Fruit fly (Drosophila melanogaster) whole organism, prepupa: ENCODE data around the gene put.

ENCODE experiments used
- CG10631 ChIP-seq: fragments of 200-800 bp; sonication (Bioruptor generic); optimal IDR thresholded peaks from 2 replicates; lab custom pipeline; 2016; ENCODE audit warnings: missing biosample characterization, missing genetic modification characterization
- CG10669 ChIP-seq: fragments of 200-800 bp; sonication (Bioruptor generic); optimal IDR thresholded peaks from 3 replicates; lab custom pipeline; 2018; ENCODE audit warnings: missing biosample characterization, mild to moderate bottlenecking, missing genetic modification characterization, moderate library complexity
- CG11294 ChIP-seq: fragments of 200-800 bp; sonication (Bioruptor generic); IDR thresholded peaks from 2 replicates; pipeline ENCODE4 v1.3.6; 2022; ENCODE audit warnings: missing biosample characterization, missing genetic modification characterization
- CG11762 ChIP-seq: fragments of 200-800 bp; sonication (Bioruptor generic); optimal IDR thresholded peaks from 3 replicates; lab custom pipeline; 2016; ENCODE audit warnings: missing biosample characterization, missing genetic modification characterization; ENCODE audit not compliant: insufficient read depth
- CG15336 ChIP-seq: fragments of 200-800 bp; sonication (Bioruptor generic); IDR thresholded peaks from 2 replicates; pipeline ENCODE4 v1.3.6; 2022; ENCODE audit warnings: missing biosample characterization, missing genetic modification characterization
- CG1621 ChIP-seq: fragments of 200-800 bp; sonication (Bioruptor generic); optimal IDR thresholded peaks from 3 replicates; lab custom pipeline; 2018; ENCODE audit warnings: missing biosample characterization, mild to moderate bottlenecking, missing genetic modification characterization
- CG16779 ChIP-seq: fragments of 200-800 bp; sonication (Bioruptor generic); optimal IDR thresholded peaks from 3 replicates; lab custom pipeline; 2017; ENCODE audit warnings: missing biosample characterization, mild to moderate bottlenecking, missing genetic modification characterization
- CG32006 ChIP-seq: fragments of 200-800 bp; sonication (Bioruptor generic); optimal IDR thresholded peaks from 3 replicates; lab custom pipeline; 2017; ENCODE audit warnings: missing biosample characterization, mild to moderate bottlenecking, missing genetic modification characterization
- CG34406 ChIP-seq: fragments of 200-800 bp; sonication (Bioruptor generic); optimal IDR thresholded peaks from 3 replicates; lab custom pipeline; 2016; ENCODE audit warnings: missing biosample characterization, missing genetic modification characterization
- CG3919 ChIP-seq: fragments of 200-800 bp; sonication (Bioruptor generic); optimal IDR thresholded peaks from 3 replicates; lab custom pipeline; 2016; ENCODE audit warnings: missing biosample characterization, missing genetic modification characterization
- CG4318 ChIP-seq: fragments of 200-800 bp; sonication (Bioruptor generic); optimal IDR thresholded peaks from 3 replicates; lab custom pipeline; 2017; ENCODE audit warnings: missing biosample characterization, mild to moderate bottlenecking, missing genetic modification characterization
- CG6163 ChIP-seq: fragments of 200-800 bp; sonication (Bioruptor generic); IDR thresholded peaks from 3 replicates; pipeline ENCODE4 v1.3.6; 2022; ENCODE audit warnings: missing biosample characterization, missing genetic modification characterization
- CG6276 ChIP-seq: fragments of 200-800 bp; sonication (Bioruptor generic); optimal IDR thresholded peaks from 2 replicates; lab custom pipeline; 2017; ENCODE audit warnings: missing biosample characterization, mild to moderate bottlenecking, missing genetic modification characterization
- CG6808 ChIP-seq: fragments of 200-800 bp; sonication (Bioruptor generic); optimal IDR thresholded peaks from 3 replicates; lab custom pipeline; 2017; ENCODE audit warnings: missing biosample characterization, missing genetic modification characterization, mild to moderate bottlenecking, moderate library complexity, missing genetic modification reagents
- CG8119 ChIP-seq: fragments of 200-800 bp; sonication (Bioruptor generic); IDR thresholded peaks from 3 replicates; pipeline ENCODE4 v1.3.6; 2022; ENCODE audit warnings: missing biosample characterization, missing genetic modification characterization
- CG8632 ChIP-seq: fragments of 200-800 bp; sonication (Bioruptor generic); optimal IDR thresholded peaks from 3 replicates; lab custom pipeline; 2016; ENCODE audit warnings: missing biosample characterization, missing genetic modification characterization
- CG9139 ChIP-seq: fragments of 200-800 bp; sonication (Bioruptor generic); optimal IDR thresholded peaks from 3 replicates; lab custom pipeline; 2017; ENCODE audit warnings: missing biosample characterization, mild to moderate bottlenecking, missing genetic modification characterization
- Eip75B ChIP-seq: fragments of 200-800 bp; sonication (Bioruptor generic); optimal IDR thresholded peaks from 3 replicates; lab custom pipeline; 2016; ENCODE audit warnings: missing biosample characterization, missing genetic modification characterization
- Eip78C ChIP-seq: fragments of 200-800 bp; sonication (Bioruptor generic); peaks from one replicate; lab custom pipeline; 2016; ENCODE audit warnings: missing biosample characterization, missing genetic modification characterization
- Eip93F ChIP-seq: fragments of 200-800 bp; sonication (Bioruptor generic); optimal IDR thresholded peaks from 2 replicates; lab custom pipeline; 2016; ENCODE audit warnings: missing biosample characterization, mild to moderate bottlenecking, missing genetic modification characterization
- Hr38 ChIP-seq: sonication (Bioruptor generic); optimal IDR thresholded peaks from 2 replicates; lab custom pipeline; 2016; ENCODE audit warnings: missing biosample characterization, missing genetic modification characterization
- Hr4 ChIP-seq: fragments of 200-800 bp; sonication (Bioruptor generic); optimal IDR thresholded peaks from 3 replicates; lab custom pipeline; 2016; ENCODE audit warnings: missing biosample characterization, missing genetic modification characterization
- Lpt ChIP-seq: fragments of 200-800 bp; sonication (Bioruptor generic); optimal IDR thresholded peaks from 3 replicates; lab custom pipeline; 2016; ENCODE audit warnings: missing biosample characterization, missing genetic modification characterization
- Sox14 ChIP-seq: fragments of 200-800 bp; sonication (Bioruptor generic); optimal IDR thresholded peaks from 3 replicates; lab custom pipeline; 2016; ENCODE audit warnings: missing biosample characterization, missing genetic modification characterization
- Sox15 ChIP-seq: fragments of 200-800 bp; sonication (Bioruptor generic); optimal IDR thresholded peaks from 3 replicates; lab custom pipeline; 2016; ENCODE audit warnings: missing biosample characterization, missing genetic modification characterization
- dac ChIP-seq: fragments of 200-800 bp; sonication (Bioruptor generic); optimal IDR thresholded peaks from 2 replicates; lab custom pipeline; 2017; ENCODE audit warnings: missing biosample characterization, mild to moderate bottlenecking, missing genetic modification characterization
- dsx ChIP-seq: fragments of 200-800 bp; optimal IDR thresholded peaks from 3 replicates; lab custom pipeline; 2019; ENCODE audit warnings: missing biosample characterization, mild to moderate bottlenecking, missing genetic modification characterization, moderate library complexity; ENCODE audit not compliant: poor library complexity, severe bottlenecking
- fkh ChIP-seq: fragments of 200-800 bp; sonication (Bioruptor generic); optimal IDR thresholded peaks from 3 replicates; lab custom pipeline; 2017; ENCODE audit warnings: missing biosample characterization, mild to moderate bottlenecking, missing genetic modification characterization, moderate library complexity
- lz ChIP-seq: fragments of 200-800 bp; sonication (Bioruptor generic); optimal IDR thresholded peaks from 3 replicates; lab custom pipeline; 2016; ENCODE audit warnings: missing biosample characterization, missing genetic modification characterization
- net ChIP-seq: fragments of 200-800 bp; sonication (Bioruptor generic); optimal IDR thresholded peaks from 3 replicates; lab custom pipeline; 2016; ENCODE audit warnings: missing biosample characterization, missing genetic modification characterization
- pdm3 ChIP-seq: fragments of 200-800 bp; sonication (Bioruptor generic); optimal IDR thresholded peaks from 3 replicates; lab custom pipeline; 2016; ENCODE audit warnings: missing biosample characterization, missing genetic modification characterization
- salr ChIP-seq, 2 experiments: fragments of 200-800 bp; sonication (Bioruptor generic); optimal IDR thresholded peaks; 3 replicates each; lab custom pipeline; 2016 to 2018; ENCODE audit warnings: missing biosample characterization in 2 of 2, missing genetic modification characterization in 2 of 2, mild to moderate bottlenecking in 1 of 2
- spab ChIP-seq: fragments of 200-800 bp; sonication (Bioruptor generic); optimal IDR thresholded peaks from 2 replicates; lab custom pipeline; 2017; ENCODE audit warnings: missing biosample characterization, mild to moderate bottlenecking, missing genetic modification characterization, missing genetic modification reagents
- ss ChIP-seq, 2 experiments: fragments of 200-800 bp; sonication (Bioruptor generic); optimal IDR thresholded peaks; 2 replicates in 1 of 2; 3 replicates in 1 of 2; lab custom pipeline; 2017 to 2018; ENCODE audit warnings: mild to moderate bottlenecking in 2 of 2, missing biosample characterization in 2 of 2, missing genetic modification characterization in 2 of 2, moderate library complexity in 1 of 2
- svp ChIP-seq: fragments of 200-800 bp; sonication (Bioruptor generic); peaks from one replicate; lab custom pipeline; 2016; ENCODE audit warnings: missing biosample characterization, missing genetic modification characterization
- vri ChIP-seq: fragments of 200-800 bp; sonication (Bioruptor generic); optimal IDR thresholded peaks from 3 replicates; lab custom pipeline; 2016; ENCODE audit warnings: missing biosample characterization, mild to moderate bottlenecking, missing genetic modification characterization

put gene

dm6 chr3R:14574962-14575717 is 50.4 kb downstream of the put start (continued):
- peak; percentile 17 for TF ChIP-seq CG1621 (tag; lab: Kevin White, UChicago)
- TF ChIP-seq dac (GFP tag; lab: Kevin White, UChicago), result no peak
- peak; percentile 59 for TF ChIP-seq CG8632
- TF ChIP-seq ss (GFP tag; optimal IDR thresholded peaks at IDR 0.05; lab: Kevin White, UChicago), result peak in 1 of 2 experiments; percentile 64
- TF ChIP-seq CG10631 (GFP tag; lab: Kevin White, UChicago), result peak; percentile 82
- TF ChIP-seq CG11294, result peak; percentile 40; the same call in 1 of the 2 replicates
- TF ChIP-seq vri (GFP tag; lab: Kevin White, UChicago), result peak; percentile 83
- TF ChIP-seq fkh (GFP tag; lab: Kevin White, UChicago), result peak; percentile 40
- TF ChIP-seq CG34406 (GFP tag; lab: Kevin White, UChicago), result peak; percentile 67
- peak; percentile 44 for TF ChIP-seq CG10669 (GFP tag; lab: Kevin White, UChicago)
- peak; percentile 42 for TF ChIP-seq net (GFP tag; lab: Kevin White, UChicago)
- TF ChIP-seq CG3919, result peak; percentile 65
- peak; percentile 75 for TF ChIP-seq Lpt (GFP tag; lab: Kevin White, UChicago)
- TF ChIP-seq Eip93F (GFP tag; lab: Kevin White, UChicago), result no peak
- TF ChIP-seq Sox14 (GFP tag; lab: Kevin White, UChicago), result peak; percentile 67
- TF ChIP-seq CG9139, result no peak
- peak; percentile 56 for TF ChIP-seq CG11762 (GFP tag; lab: Kevin White, UChicago)
- peak; percentile 78 for TF ChIP-seq CG32006 (GFP tag; lab: Kevin White, UChicago)
- TF ChIP-seq CG8119 (GFP tag; lab: Robert Waterston, UW), result peak; percentile 67
- TF ChIP-seq CG6808, result peak; percentile 47
- peak; percentile 65 for TF ChIP-seq CG4318 (GFP tag; lab: Kevin White, UChicago)
- TF ChIP-seq CG16779 (tag; lab: Kevin White, UChicago), result peak; percentile 10
- TF ChIP-seq lz (GFP tag; lab: Kevin White, UChicago), result peak; percentile 78
- TF ChIP-seq Hr38, result no peak
- peak; percentile 43; the same call in 1 of the 3 replicates for TF ChIP-seq CG6163 (GFP tag; lab: Robert Waterston, UW)
- TF ChIP-seq CG6276 (GFP tag; lab: Kevin White, UChicago), result peak; percentile 52
- peak; percentile 67 for TF ChIP-seq pdm3 (GFP tag; lab: Kevin White, UChicago)
- peak; percentile 50; the same call in 1 of the 2 replicates for TF ChIP-seq CG15336 (GFP tag; lab: Robert Waterston, UW)
- TF ChIP-seq spab (GFP tag; lab: Kevin White, UChicago), result peak; percentile 18
- peak; percentile 67 for TF ChIP-seq Eip75B (GFP tag; lab: Kevin White, UChicago)
- peak; percentile 23 to 80 for TF ChIP-seq salr (GFP tag; optimal IDR thresholded peaks at IDR 0.05; lab: Kevin White, UChicago)
- TF ChIP-seq dsx (GFP tag; lab: Kevin White, UChicago), result peak; percentile 33

DNA sequence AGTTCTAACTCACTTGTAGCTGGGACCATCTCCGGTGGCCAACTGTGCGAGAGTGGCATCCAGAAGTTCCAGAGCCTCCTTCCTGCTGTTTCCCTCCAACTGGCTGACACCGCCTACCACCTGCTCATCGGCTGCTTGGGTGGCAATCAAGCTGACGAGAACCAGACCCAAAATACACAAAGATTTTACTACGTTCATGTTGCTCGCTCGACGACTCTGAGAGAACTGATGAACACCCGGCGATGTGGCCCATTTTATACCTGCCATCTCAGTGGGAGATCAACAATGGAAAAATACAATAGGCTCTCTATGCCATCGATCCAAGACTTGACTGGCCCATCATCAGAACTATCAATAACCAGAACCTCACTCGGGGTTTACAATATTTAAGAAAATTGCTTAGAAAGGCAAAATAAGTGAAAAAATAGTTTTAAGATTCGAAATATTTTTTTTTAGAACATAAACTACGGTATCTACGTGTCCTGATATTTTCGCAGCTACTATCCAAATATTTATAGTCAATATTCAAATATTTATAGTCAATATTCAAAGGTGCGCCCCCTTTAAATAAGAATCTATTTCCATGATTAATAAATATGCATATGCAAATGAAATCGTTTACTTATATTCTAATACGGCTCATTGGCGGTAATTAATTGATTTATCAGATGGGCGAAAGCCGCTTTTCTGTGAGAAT is 55.9 kb downstream of the put start, which contains the start of gene Cys:
Gene Cys (minus strand): TSS at position 234 of the 697 bp plus-strand sequence.
- TF ChIP-seq CG32006 (GFP tag; lab: Kevin White, UChicago), result peak; percentile 52
- no peak for TF ChIP-seq Sox15 (GFP tag; lab: Kevin White, UChicago)
- peak; percentile 6 for TF ChIP-seq Hr4 (GFP tag; lab: Kevin White, UChicago)
- peak; percentile 22 for TF ChIP-seq svp (GFP tag; lab: Kevin White, UChicago)
- no peak for TF ChIP-seq CG10631 (GFP tag; lab: Kevin White, UChicago)
- TF ChIP-seq Eip78C, result peak; percentile 70
- no peak for TF ChIP-seq CG6276 (GFP tag; lab: Kevin White, UChicago)
